Worm (Caenorhabditis elegans): ENCODE data around the gene sbp-1.

DNA sequence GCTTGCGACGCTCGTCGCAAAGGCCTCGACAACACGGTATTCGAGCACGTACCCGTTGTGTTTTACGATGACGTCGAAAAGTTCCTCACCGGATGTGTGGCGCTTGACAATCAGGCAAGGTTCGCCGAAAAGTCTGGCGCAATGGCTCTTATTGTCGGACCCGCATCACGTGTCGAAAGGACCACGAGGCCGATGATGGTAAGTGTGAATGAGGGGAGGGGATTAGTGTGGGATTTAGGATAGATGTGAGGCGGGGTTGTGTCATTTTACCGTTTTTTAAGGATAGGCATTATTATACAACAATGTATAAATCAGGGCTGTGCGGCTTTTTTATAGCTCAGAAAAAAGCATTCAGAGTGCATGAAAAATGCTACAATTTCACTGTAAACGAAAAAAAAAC is 17.4 kb upstream of the sbp-1 start:
- no peak for TF ChIP-seq him-1 (tag; optimal IDR thresholded peaks at IDR 0.05)
- no peak for TF ChIP-seq W03F9.2 (tag; optimal IDR thresholded peaks at IDR 0.05)
- TF ChIP-seq dao-5 (tag; optimal IDR thresholded peaks at IDR 0.05): no peak
